Worm (Caenorhabditis elegans): ENCODE results near the gene R07B1.5.

- TF ChIP-seq ceh-82 (tag; optimal IDR thresholded peaks at IDR 0.05) = no peak
- no peak for TF ChIP-seq ztf-4 (tag; optimal IDR thresholded peaks at IDR 0.05)
- TF ChIP-seq blmp-1 (tag; optimal IDR thresholded peaks at IDR 0.05) = no peak
- TF ChIP-seq nhr-20 (tag; optimal IDR thresholded peaks at IDR 0.05) = no peak
- no peak for TF ChIP-seq sptf-1 (tag; optimal IDR thresholded peaks at IDR 0.05)
- no peak for TF ChIP-seq ama-1 (optimal IDR thresholded peaks at IDR 0.05)
- TF ChIP-seq lin-13 (GFP tag; optimal IDR thresholded peaks at IDR 0.05) = no peak
- no peak for TF ChIP-seq mep-1 (tag; optimal IDR thresholded peaks at IDR 0.05)
- TF ChIP-seq fkh-10 (GFP tag; optimal IDR thresholded peaks at IDR 0.05) = no peak
- no peak for TF ChIP-seq nhr-11 (tag; optimal IDR thresholded peaks at IDR 0.05)
- TF ChIP-seq ces-1 (GFP tag; optimal IDR thresholded peaks at IDR 0.05) = no peak
- TF ChIP-seq snpc-4 (tag; optimal IDR thresholded peaks at IDR 0.05) = no peak
Observed at ce11 chrX:9883837-9884324, 20.5 kb downstream of the R07B1.5 start, which contains the start of gene mrp-4.

Data from whole organism, L1 larva.